Fruit fly (Drosophila melanogaster): ENCODE results near the gene Spn28Db.

dm6 chr2L:7885271-7885670 is 5.2 kb downstream of the Spn28Db start, which contains the start of the genes SmE and CG34132:
- TF ChIP-seq CG8478 (optimal IDR thresholded peaks at IDR 0.05), result no peak
- TF ChIP-seq psq (optimal IDR thresholded peaks at IDR 0.05), result no peak
- TF ChIP-seq pan (optimal IDR thresholded peaks at IDR 0.05), result no peak
- TF ChIP-seq EcR (GFP tag; optimal IDR thresholded peaks at IDR 0.05), result no peak
- TF ChIP-seq usp (GFP tag; optimal IDR thresholded peaks at IDR 0.05), result no peak
